Fruit fly (Drosophila melanogaster): ENCODE data around the gene fipi.
A peak's percentile ranks its signal among the peaks of the same experiment; 100 is the strongest.

Gene fipi

DNA sequence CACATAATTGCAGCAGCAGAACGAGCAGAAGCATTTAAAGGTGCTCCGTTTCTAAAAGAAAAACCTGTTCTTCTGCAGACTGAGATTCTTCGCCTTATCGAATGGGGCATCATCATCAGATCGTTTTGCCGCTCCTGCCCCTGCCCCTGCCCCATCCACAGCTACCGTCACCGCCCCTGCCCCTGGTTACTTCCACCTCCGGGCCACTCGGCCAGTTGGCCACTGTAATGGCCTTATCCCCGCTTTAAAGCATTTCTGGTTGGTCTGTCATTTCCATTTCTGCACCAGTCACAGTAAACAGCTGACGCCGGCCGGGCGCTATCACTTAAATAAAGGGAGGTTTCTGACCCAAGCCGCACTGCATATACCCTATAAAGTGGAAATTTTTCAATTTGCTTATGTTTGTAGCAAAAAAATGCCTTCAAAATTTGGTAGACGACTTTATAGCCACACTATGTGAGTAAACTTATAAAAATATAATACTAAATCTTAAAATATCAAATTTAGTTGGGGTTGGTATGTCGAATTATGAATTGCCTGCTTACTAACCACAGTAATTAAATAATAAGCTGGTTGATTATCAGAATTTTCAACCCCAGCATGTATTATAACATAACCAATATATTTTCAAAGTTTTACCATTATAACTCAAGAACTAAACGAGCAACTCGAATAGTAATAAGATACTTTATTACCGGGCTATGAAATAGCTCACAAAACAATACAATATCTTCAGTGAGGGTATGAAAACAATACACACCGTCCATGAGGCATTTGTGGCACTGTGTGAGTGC lies 17.1 kb upstream of the fipi start (continued):
- no peak for TF ChIP-seq dati (GFP tag; IDR thresholded peaks at IDR 0.05)
- no peak for TF ChIP-seq sqz (GFP tag; optimal IDR thresholded peaks at IDR 0.05)
- TF ChIP-seq CG17361 (GFP tag; IDR thresholded peaks at IDR 0.05), result peak; percentile 89
- peak; percentile 72 for TF ChIP-seq dmrt99B (tag; optimal IDR thresholded peaks at IDR 0.05)
- TF ChIP-seq CrebB (tag; optimal IDR thresholded peaks at IDR 0.05), result no peak
- no peak for TF ChIP-seq Dp (GFP tag; optimal IDR thresholded peaks at IDR 0.05)
- peak; percentile 58 for TF ChIP-seq Rfx (GFP tag; IDR thresholded peaks at IDR 0.05)
- TF ChIP-seq CG1603 (tag; optimal IDR thresholded peaks at IDR 0.05), result no peak
- TF ChIP-seq HLH4C (GFP tag; IDR thresholded peaks at IDR 0.05; ENCODE audit: partially characterized antibody), result no peak
- peak; percentile 82 for TF ChIP-seq CG2120 (GFP tag; optimal IDR thresholded peaks at IDR 0.05)
- TF ChIP-seq ssp (GFP tag; IDR thresholded peaks at IDR 0.05), result peak; percentile 60
- TF ChIP-seq grau (tag; optimal IDR thresholded peaks at IDR 0.05), result peak; percentile 78
- TF ChIP-seq jigr1 (GFP tag; IDR thresholded peaks at IDR 0.05), result no peak
- TF ChIP-seq Side (GFP tag; optimal IDR thresholded peaks at IDR 0.05), result peak; percentile 3
- TF ChIP-seq br (optimal IDR thresholded peaks at IDR 0.05), result no peak
- peak; percentile 61 for TF ChIP-seq Six4 (GFP tag; optimal IDR thresholded peaks at IDR 0.05)
- peak in 1 of 3 experiments; percentile 81 for TF ChIP-seq lola (GFP tag; optimal IDR thresholded peaks at IDR 0.05)
- TF ChIP-seq CG16813 (GFP tag; IDR thresholded peaks at IDR 0.05; ENCODE audit: partially characterized antibody), result no peak
- no peak for TF ChIP-seq Vsx1 (GFP tag; optimal IDR thresholded peaks at IDR 0.05)
- TF ChIP-seq CG18764 (GFP tag; optimal IDR thresholded peaks at IDR 0.05), result no peak
- peak; percentile 72 for TF ChIP-seq CG18599 (GFP tag; optimal IDR thresholded peaks at IDR 0.05)
- TF ChIP-seq CG12299 (tag; optimal IDR thresholded peaks at IDR 0.05), result no peak
- TF ChIP-seq CG1832 (GFP tag; optimal IDR thresholded peaks at IDR 0.05), result no peak
- TF ChIP-seq fd96Cb (tag; optimal IDR thresholded peaks at IDR 0.05), result peak; percentile 59
- no peak for TF ChIP-seq gsb (GFP tag; IDR thresholded peaks at IDR 0.05)
- no peak for TF ChIP-seq CG3163 (GFP tag; optimal IDR thresholded peaks at IDR 0.05)
- TF ChIP-seq Nf-YC (tag; optimal IDR thresholded peaks at IDR 0.05), result no peak
- no peak for TF ChIP-seq Tbp (GFP tag; optimal IDR thresholded peaks at IDR 0.05)
- TF ChIP-seq CG8944 (GFP tag; optimal IDR thresholded peaks at IDR 0.05), result no peak
- TF ChIP-seq unpg (GFP tag; optimal IDR thresholded peaks at IDR 0.05), result peak; percentile 41
- peak; percentile 8 for TF ChIP-seq nom (GFP tag; optimal IDR thresholded peaks at IDR 0.05)
- no peak for TF ChIP-seq amos (GFP tag; IDR thresholded peaks at IDR 0.05; ENCODE audit: partially characterized antibody)
- no peak for TF ChIP-seq tll (GFP tag; optimal IDR thresholded peaks at IDR 0.05)
- no peak for TF ChIP-seq lbe (GFP tag; optimal IDR thresholded peaks at IDR 0.05)
- TF ChIP-seq Taf1 (GFP tag; IDR thresholded peaks at IDR 0.05), result no peak
- TF ChIP-seq sens-2 (GFP tag; IDR thresholded peaks at IDR 0.05), result no peak
- TF ChIP-seq lab (GFP tag; optimal IDR thresholded peaks at IDR 0.05), result peak; percentile 17
- TF ChIP-seq CG10366 (GFP tag; IDR thresholded peaks at IDR 0.05), result no peak
- TF ChIP-seq CG7745 (tag; optimal IDR thresholded peaks at IDR 0.05), result no peak
- TF ChIP-seq CG17912 (GFP tag; optimal IDR thresholded peaks at IDR 0.05), result no peak
- peak; percentile 76 for TF ChIP-seq Max (GFP tag; optimal IDR thresholded peaks at IDR 0.05)
- TF ChIP-seq ham (GFP tag; IDR thresholded peaks at IDR 0.05), result 0 out of 2 replicates have a peak, but pooled peaks have one; percentile 21
- peak; percentile 81 for TF ChIP-seq dysf (GFP tag; IDR thresholded peaks at IDR 0.05)
- TF ChIP-seq CG13287 (GFP tag; IDR thresholded peaks at IDR 0.05; ENCODE audit: partially characterized antibody), result no peak
- no peak for TF ChIP-seq hkb (optimal IDR thresholded peaks at IDR 0.05)
- TF ChIP-seq hkb (GFP tag; IDR thresholded peaks at IDR 0.05), result peak; percentile 46
- TF ChIP-seq GATAe (GFP tag; conservative IDR thresholded peaks at IDR 0.05), result no peak
- peak; percentile 19 for TF ChIP-seq Dip3 (GFP tag; optimal IDR thresholded peaks at IDR 0.05)
- TF ChIP-seq en (GFP tag; optimal IDR thresholded peaks at IDR 0.05), result no peak
